Worm (Caenorhabditis elegans) whole organism, midembryonic: Measurements from ENCODE around the gene F44E5.15.

ENCODE experiments used
- T22C8.4 ChIP-seq: fragments of 200-800 bp; sonication (Bioruptor generic); IDR thresholded peaks from 2 replicates; pipeline ENCODE4 v1.3.6; 2022; ENCODE audit warnings: missing genetic modification characterization, missing compliant biosample characterization
- cog-1 ChIP-seq: sonication (generic microtip); optimal IDR thresholded peaks from 2 replicates; lab custom pipeline; 2016; ENCODE audit warnings: missing genetic modification characterization, missing compliant biosample characterization
- flt-1 ChIP-seq: fragments of 200-800 bp; sonication (Bioruptor generic); IDR thresholded peaks from 2 replicates; pipeline ENCODE4 v1.3.6; 2022; ENCODE audit warnings: missing genetic modification characterization, missing compliant biosample characterization
- klf-2 ChIP-seq: fragments of 200-800 bp; sonication (Bioruptor generic); conservative IDR thresholded peaks from 2 replicates; pipeline ENCODE4 v1.3.6; 2022; ENCODE audit warnings: missing genetic modification reagents, missing genetic modification characterization, missing compliant biosample characterization
- med-1 ChIP-seq: sonication (generic microtip); optimal IDR thresholded peaks from 2 replicates; lab custom pipeline; 2017; ENCODE audit warnings: missing genetic modification characterization, mild to moderate bottlenecking, missing compliant biosample characterization, antibody characterized with exemption, missing genetic modification reagents; ENCODE audit not compliant: insufficient read depth
- ref-1 ChIP-seq: fragments of 200-800 bp; sonication (Bioruptor generic); conservative IDR thresholded peaks from 2 replicates; pipeline ENCODE4 v1.3.6; 2022; ENCODE audit warnings: missing genetic modification reagents, missing genetic modification characterization, missing compliant biosample characterization
- tab-1 ChIP-seq: fragments of 200-800 bp; sonication (Bioruptor generic); IDR thresholded peaks from 2 replicates; pipeline ENCODE4 v1.3.6; 2022; ENCODE audit warnings: missing genetic modification characterization, missing compliant biosample characterization
- ztf-23 ChIP-seq: fragments of 200-800 bp; sonication (Bioruptor generic); IDR thresholded peaks from 2 replicates; pipeline ENCODE4 v1.3.6; 2022; ENCODE audit warnings: missing genetic modification reagents, missing genetic modification characterization, missing compliant biosample characterization
- ztf-29 ChIP-seq: fragments of 200-800 bp; sonication (Bioruptor generic); IDR thresholded peaks from 2 replicates; pipeline ENCODE4 v1.3.6; 2022; ENCODE audit warnings: missing genetic modification reagents, missing genetic modification characterization, missing compliant biosample characterization

F44E5.15 gene

DNA sequence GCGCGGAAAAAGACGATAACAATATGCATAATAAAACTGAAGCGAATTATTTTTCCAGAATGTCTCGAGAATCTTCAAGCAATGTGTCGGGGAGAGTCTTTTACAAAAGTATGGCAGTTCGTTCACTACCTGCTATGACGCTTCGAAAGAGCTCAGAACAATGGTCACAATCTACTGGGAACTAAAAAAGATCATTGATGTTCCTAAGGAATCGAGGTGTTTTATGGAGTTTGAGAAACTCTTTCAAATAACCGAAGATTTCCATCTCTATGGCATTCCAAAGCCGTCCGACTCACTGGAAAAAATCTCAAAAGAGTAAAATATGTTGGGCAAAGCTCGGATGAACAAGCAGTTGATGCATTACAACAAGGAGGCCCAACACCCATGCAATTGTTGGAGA lies at the start of gene F44E5.15:
Gene F44E5.15 (plus strand): TSS at position 301 of the 400 bp plus-strand sequence.
- TF ChIP-seq ztf-23 (GFP tag; lab: Robert Waterston, UW) (no peak), ref-1 (GFP tag; lab: Robert Waterston, UW) (no peak), med-1 (GFP tag; lab: Kevin White, UChicago) (no peak), flt-1 (GFP tag; lab: Robert Waterston, UW) (no peak), ztf-29 (GFP tag; lab: Robert Waterston, UW) (no peak), cog-1 (tag; lab: Kevin White, UChicago) (no peak), klf-2 (no peak), T22C8.4 (GFP tag; lab: Robert Waterston, UW) (no peak)

DNA sequence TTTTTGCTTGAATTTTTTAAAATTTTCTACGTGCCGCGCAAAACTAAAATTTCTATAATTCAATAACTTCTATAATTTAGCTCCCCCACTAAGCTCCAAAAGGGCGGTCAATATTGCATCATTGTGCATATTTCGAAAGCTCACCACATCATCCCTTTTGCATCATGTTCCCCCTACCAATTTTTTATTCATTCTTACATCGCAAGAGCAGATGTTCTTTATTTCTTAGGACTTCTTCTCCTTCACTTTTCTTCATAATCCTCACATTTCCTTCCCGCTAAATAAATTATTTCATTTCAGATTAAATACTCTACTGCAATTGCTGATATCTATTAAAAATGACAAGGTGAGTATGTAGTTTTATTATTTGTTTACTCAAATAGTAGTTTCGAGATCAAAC lies 48.6 kb upstream of the F44E5.15 start, which contains the start of gene ldh-1:
Gene ldh-1 (plus strand): TSS at position 301 of the 400 bp plus-strand sequence.
- TF ChIP-seq cog-1 (tag; lab: Kevin White, UChicago): no peak
- TF ChIP-seq tab-1: no peak
- TF ChIP-seq ztf-29 (GFP tag; lab: Robert Waterston, UW): no peak
- no peak for TF ChIP-seq med-1 (GFP tag; lab: Kevin White, UChicago)
- no peak for TF ChIP-seq ref-1 (GFP tag; lab: Robert Waterston, UW)
- TF ChIP-seq klf-2: no peak
- TF ChIP-seq ztf-23 (GFP tag; lab: Robert Waterston, UW): no peak
- no peak for TF ChIP-seq flt-1 (GFP tag; lab: Robert Waterston, UW)
- no peak for TF ChIP-seq T22C8.4 (GFP tag; lab: Robert Waterston, UW)

DNA sequence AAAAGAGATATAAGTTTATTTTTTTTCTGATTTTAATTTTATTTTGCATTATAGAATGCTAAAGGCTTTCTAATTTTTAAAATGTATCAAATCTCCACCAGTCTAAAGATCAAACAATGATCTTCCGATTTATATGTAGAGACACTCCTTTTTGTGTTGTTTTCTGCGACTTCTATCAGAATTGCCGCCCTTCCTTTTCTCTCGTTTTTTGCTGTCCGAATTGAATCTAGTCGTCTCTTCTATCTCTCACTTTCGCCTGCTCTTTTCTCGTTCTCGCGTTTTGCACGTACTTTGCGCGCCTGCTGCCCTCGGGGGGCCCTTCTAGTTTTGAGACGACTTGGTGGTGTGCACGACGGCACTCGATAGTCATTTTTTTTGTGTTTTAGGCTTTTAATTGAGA lies 48.1 kb upstream of the F44E5.15 start:
- TF ChIP-seq T22C8.4 (GFP tag; lab: Robert Waterston, UW): no peak
- TF ChIP-seq cog-1 (tag; lab: Kevin White, UChicago): no peak
- no peak for TF ChIP-seq ref-1 (GFP tag; lab: Robert Waterston, UW)
- TF ChIP-seq ztf-29 (GFP tag; lab: Robert Waterston, UW): no peak
- no peak for TF ChIP-seq klf-2
- no peak for TF ChIP-seq ztf-23 (GFP tag; lab: Robert Waterston, UW)
- TF ChIP-seq tab-1: no peak
- TF ChIP-seq med-1 (GFP tag; lab: Kevin White, UChicago): no peak
- no peak for TF ChIP-seq flt-1 (GFP tag; lab: Robert Waterston, UW)

DNA sequence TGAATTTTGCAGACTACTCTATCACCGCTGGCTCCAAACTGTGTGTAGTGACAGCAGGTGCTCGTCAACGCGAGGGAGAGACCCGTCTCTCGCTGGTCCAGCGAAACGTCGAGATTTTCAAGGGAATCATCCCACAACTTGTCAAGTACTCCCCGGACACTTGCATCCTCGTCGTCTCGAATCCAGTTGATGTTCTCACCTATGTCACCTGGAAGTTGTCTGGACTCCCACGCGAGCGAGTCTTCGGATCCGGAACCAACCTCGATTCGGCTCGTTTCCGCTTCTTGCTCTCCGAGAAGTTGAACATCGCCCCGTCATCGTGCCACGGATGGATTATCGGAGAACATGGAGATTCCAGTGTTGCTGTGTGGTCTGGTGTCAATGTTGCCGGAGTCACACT lies 46.8 kb upstream of the F44E5.15 start:
- no peak for TF ChIP-seq klf-2

DNA sequence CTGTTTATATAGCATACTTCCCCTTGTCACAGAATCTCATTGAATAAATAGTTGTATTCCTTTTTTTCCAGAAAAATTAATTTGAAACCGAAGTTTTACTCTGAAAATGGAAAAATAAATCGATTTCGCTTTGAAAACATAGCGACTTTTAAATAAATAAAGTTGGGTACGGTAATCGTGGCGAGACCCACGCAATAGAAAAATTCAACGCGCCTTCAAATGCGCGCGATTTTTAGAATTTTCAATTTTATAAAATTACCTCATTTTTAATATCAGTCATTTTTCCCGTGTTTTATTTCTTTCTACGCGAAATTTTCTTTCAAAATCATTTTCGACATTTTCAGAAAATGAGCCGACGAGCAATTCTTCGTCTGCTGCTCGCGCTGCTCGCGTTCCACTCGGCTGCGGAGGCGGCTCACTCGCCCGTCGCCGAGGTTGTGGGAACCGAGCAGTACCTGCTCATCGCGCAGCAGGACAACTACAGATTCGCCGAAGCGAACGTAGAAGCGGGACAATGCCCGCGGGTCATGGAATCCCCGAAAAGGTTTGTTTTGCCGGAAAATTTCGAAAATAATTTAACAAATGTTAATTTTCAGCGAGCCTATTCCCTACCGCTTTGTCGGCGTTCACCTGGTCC lies 45.9 kb upstream of the F44E5.15 start, which contains the start of gene F13D12.5:
Gene F13D12.5 (plus strand): TSS at position 345 of the 637 bp plus-strand sequence.
- TF ChIP-seq ztf-23 (GFP tag; lab: Robert Waterston, UW) (no peak), klf-2 (no peak), ref-1 (GFP tag; lab: Robert Waterston, UW) (no peak), tab-1 (no peak), T22C8.4 (GFP tag; lab: Robert Waterston, UW) (no peak), ztf-29 (GFP tag; lab: Robert Waterston, UW) (no peak), cog-1 (tag; lab: Kevin White, UChicago) (no peak), med-1 (GFP tag; lab: Kevin White, UChicago) (no peak), flt-1 (GFP tag; lab: Robert Waterston, UW) (no peak)

ce11 chrII:11727438-11727837 lies 45.0 kb upstream of the F44E5.15 start:
- TF ChIP-seq tab-1: no peak
- no peak for TF ChIP-seq flt-1 (GFP tag; lab: Robert Waterston, UW)
- TF ChIP-seq cog-1 (tag; lab: Kevin White, UChicago): no peak
- TF ChIP-seq klf-2: no peak
- TF ChIP-seq ref-1 (GFP tag; lab: Robert Waterston, UW): no peak
- TF ChIP-seq med-1 (GFP tag; lab: Kevin White, UChicago): no peak
- no peak for TF ChIP-seq ztf-23 (GFP tag; lab: Robert Waterston, UW)
- no peak for TF ChIP-seq T22C8.4 (GFP tag; lab: Robert Waterston, UW)
- TF ChIP-seq ztf-29 (GFP tag; lab: Robert Waterston, UW): no peak

DNA sequence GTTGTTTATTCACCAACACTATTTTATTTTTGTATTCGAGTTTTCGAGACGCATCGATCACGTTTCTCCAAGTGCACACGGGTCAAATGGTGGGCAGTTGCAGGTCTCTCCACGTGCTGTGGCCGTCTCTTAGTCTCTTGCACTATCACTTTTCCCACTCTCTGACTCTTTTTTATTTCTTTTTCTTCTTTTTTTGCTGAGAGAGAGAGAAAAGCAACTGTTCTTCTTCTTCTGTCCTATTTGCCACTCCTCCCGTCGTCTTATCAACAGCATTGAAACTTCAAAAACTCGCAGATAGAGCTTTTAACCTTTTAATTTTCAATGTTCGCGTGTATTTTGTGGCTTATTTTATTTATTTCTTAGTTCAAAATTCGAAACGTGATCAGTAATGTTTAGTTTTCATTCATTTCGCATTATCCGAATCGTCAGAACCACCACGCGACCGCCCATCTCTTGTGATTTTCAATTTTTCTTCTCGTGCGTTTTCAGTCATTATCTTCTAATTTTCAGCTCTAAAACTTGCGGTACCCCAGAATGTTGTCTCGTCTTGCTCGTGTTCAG lies 43.8 kb upstream of the F44E5.15 start, which contains the start of gene alh-8:
Gene alh-8 (plus strand): TSS at position 511 of the 561 bp plus-strand sequence.
- TF ChIP-seq ref-1 (GFP tag; lab: Robert Waterston, UW): no peak
- TF ChIP-seq cog-1 (tag; lab: Kevin White, UChicago): no peak
- TF ChIP-seq flt-1 (GFP tag; lab: Robert Waterston, UW): no peak

- TF ChIP-seq tab-1: no peak
- no peak for TF ChIP-seq cog-1 (tag; lab: Kevin White, UChicago)
- TF ChIP-seq klf-2: no peak
- no peak for TF ChIP-seq med-1 (GFP tag; lab: Kevin White, UChicago)
- no peak for TF ChIP-seq ztf-29 (GFP tag; lab: Robert Waterston, UW)
- TF ChIP-seq T22C8.4 (GFP tag; lab: Robert Waterston, UW): no peak
Measured at ce11 chrII:11729757-11730535, 42.5 kb upstream of the F44E5.15 start.

- no peak for TF ChIP-seq T22C8.4 (GFP tag; lab: Robert Waterston, UW)
- TF ChIP-seq klf-2: no peak
Measured at ce11 chrII:11731174-11731724, 41.2 kb upstream of the F44E5.15 start.
